Fruit fly (Drosophila melanogaster) whole organism, embryonic: ENCODE data around the gene barr.
A peak's percentile ranks its signal among the peaks of the same experiment; 100 is the strongest.

ENCODE experiments used
- Aef1 ChIP-seq: fragments of 200-800 bp; sonication (Bioruptor generic); IDR thresholded peaks from 3 replicates; pipeline ENCODE4 v1.3.6; 2022; ENCODE audit warnings: missing biosample characterization, missing genetic modification characterization
- B-H1 ChIP-seq: fragments of 200-800 bp; sonication (Bioruptor generic); IDR thresholded peaks from 3 replicates; pipeline ENCODE4 v1.3.6; 2022; ENCODE audit warnings: missing biosample characterization, missing genetic modification characterization
- CG12155 ChIP-seq: fragments of 200-800 bp; sonication (Bioruptor generic); optimal IDR thresholded peaks from 3 replicates; lab custom pipeline; 2016; ENCODE audit warnings: missing biosample characterization, missing genetic modification characterization
- CG12236 ChIP-seq: fragments of 200-800 bp; sonication (Bioruptor generic); optimal IDR thresholded peaks from 2 replicates; lab custom pipeline; 2016; ENCODE audit warnings: missing biosample characterization, missing genetic modification characterization
- CG13894 ChIP-seq: fragments of 200-800 bp; sonication (Bioruptor generic); optimal IDR thresholded peaks from 3 replicates; lab custom pipeline; 2018; ENCODE audit warnings: missing biosample characterization, mild to moderate bottlenecking, missing genetic modification characterization, moderate library complexity
- CG14050 ChIP-seq: fragments of 200-800 bp; sonication (Bioruptor generic); IDR thresholded peaks from 3 replicates; pipeline ENCODE4 v1.3.6; 2022; ENCODE audit warnings: missing biosample characterization, missing genetic modification characterization
- CG14710 ChIP-seq: fragments of 200-800 bp; sonication (Bioruptor generic); optimal IDR thresholded peaks from 3 replicates; lab custom pipeline; 2019; ENCODE audit warnings: missing biosample characterization, mild to moderate bottlenecking, missing genetic modification characterization, moderate library complexity
- CG17612 ChIP-seq: fragments of 200-800 bp; sonication (Bioruptor generic); IDR thresholded peaks from 2 replicates; pipeline ENCODE4 v1.3.6; 2022; ENCODE audit warnings: missing biosample characterization, missing genetic modification characterization
- CG18476 ChIP-seq: fragments of 200-800 bp; sonication (Bioruptor generic); optimal IDR thresholded peaks from 2 replicates; lab custom pipeline; 2016; ENCODE audit warnings: missing biosample characterization, mild to moderate bottlenecking, missing genetic modification characterization
- CG18599 ChIP-seq: fragments of 200-800 bp; sonication (Bioruptor generic); optimal IDR thresholded peaks from 3 replicates; lab custom pipeline; 2017; ENCODE audit warnings: missing biosample characterization, missing genetic modification characterization, mild to moderate bottlenecking, moderate library complexity, missing genetic modification reagents
- CG18619 ChIP-seq: fragments of 200-800 bp; sonication (Bioruptor generic); optimal IDR thresholded peaks from 3 replicates; lab custom pipeline; 2017; ENCODE audit warnings: missing biosample characterization, mild to moderate bottlenecking, missing genetic modification characterization
- CG30020 ChIP-seq: fragments of 200-800 bp; optimal IDR thresholded peaks from 2 replicates; lab custom pipeline; 2019; ENCODE audit warnings: missing biosample characterization, mild to moderate bottlenecking, missing genetic modification characterization, moderate library complexity
- CG4820 ChIP-seq: fragments of 200-800 bp; sonication (Bioruptor generic); optimal IDR thresholded peaks from 3 replicates; lab custom pipeline; 2016; ENCODE audit warnings: missing biosample characterization, missing genetic modification characterization
- CG6254 ChIP-seq: fragments of 200-800 bp; sonication (Bioruptor generic); optimal IDR thresholded peaks from 3 replicates; lab custom pipeline; 2017; ENCODE audit warnings: mild to moderate bottlenecking, missing biosample characterization, missing genetic modification reagents, missing genetic modification characterization
- CG8089 ChIP-seq: fragments of 200-800 bp; sonication (Bioruptor generic); optimal IDR thresholded peaks from 3 replicates; lab custom pipeline; 2016; ENCODE audit warnings: missing biosample characterization, missing genetic modification characterization
- CTCF ChIP-seq: fragments of 200-800 bp; sonication (Bioruptor generic); optimal IDR thresholded peaks from 2 replicates; lab custom pipeline; 2017; ENCODE audit warnings: missing biosample characterization, mild to moderate bottlenecking, missing genetic modification characterization, moderate library complexity
- Dip2 ChIP-seq: fragments of 200-800 bp; sonication (Bioruptor generic); IDR thresholded peaks from 2 replicates; pipeline ENCODE4 v1.3.6; 2022; ENCODE audit warnings: missing biosample characterization, missing genetic modification characterization
- Dp ChIP-seq: fragments of 200-800 bp; sonication (Bioruptor generic); optimal IDR thresholded peaks from 2 replicates; lab custom pipeline; 2018; ENCODE audit warnings: missing biosample characterization, mild to moderate bottlenecking, missing genetic modification characterization, moderate library complexity
- H2.0 ChIP-seq: fragments of 200-800 bp; sonication (Bioruptor generic); IDR thresholded peaks from 2 replicates; pipeline ENCODE4 v1.3.6; 2022; ENCODE audit warnings: missing biosample characterization, missing genetic modification characterization
- HLH54F ChIP-seq: fragments of 200-800 bp; sonication (Bioruptor generic); optimal IDR thresholded peaks from 3 replicates; lab custom pipeline; 2016; ENCODE audit warnings: missing biosample characterization, missing genetic modification characterization
- HLHmδ ChIP-seq: fragments of 200-800 bp; sonication (Bioruptor generic); optimal IDR thresholded peaks from 2 replicates; lab custom pipeline; 2018; ENCODE audit warnings: missing biosample characterization, mild to moderate bottlenecking, missing genetic modification characterization, moderate library complexity
- Mrtf ChIP-seq: fragments of 200-800 bp; sonication (Bioruptor generic); IDR thresholded peaks from 3 replicates; pipeline ENCODE4 v1.3.6; 2022; ENCODE audit warnings: missing biosample characterization, missing genetic modification characterization
- Side ChIP-seq: fragments of 200-800 bp; sonication (Bioruptor generic); optimal IDR thresholded peaks from 2 replicates; lab custom pipeline; 2016; ENCODE audit warnings: missing biosample characterization, missing genetic modification characterization
- Stat92E ChIP-seq, 3 experiments: fragments of >200 bp in 2 of 3; fragments of 200-800 bp in 1 of 3; sonication (Bioruptor generic) in 1 of 3; optimal IDR thresholded peaks; 2 replicates each; lab custom pipeline; 2017 to 2019; ENCODE audit warnings: missing biosample characterization in 3 of 3, missing genetic modification characterization in 3 of 3, mild to moderate bottlenecking in 1 of 3, moderate library complexity in 1 of 3
- Tbp ChIP-seq: fragments of >200 bp; optimal IDR thresholded peaks from 2 replicates; lab custom pipeline; 2018; ENCODE audit warnings: missing biosample characterization, missing genetic modification characterization
- Vsx1 ChIP-seq: fragments of 200-800 bp; sonication (Bioruptor generic); optimal IDR thresholded peaks from 2 replicates; lab custom pipeline; 2017; ENCODE audit warnings: missing biosample characterization, mild to moderate bottlenecking, missing genetic modification characterization, missing genetic modification reagents
- Xbp1 ChIP-seq: fragments of 200-800 bp; sonication (Bioruptor generic); optimal IDR thresholded peaks from 3 replicates; lab custom pipeline; 2016; ENCODE audit warnings: missing biosample characterization, mild to moderate bottlenecking, missing genetic modification characterization
- ash1 ChIP-seq: fragments of 200-800 bp; sonication (Bioruptor generic); optimal IDR thresholded peaks from 2 replicates; lab custom pipeline; 2018; ENCODE audit warnings: missing biosample characterization, mild to moderate bottlenecking, missing genetic modification characterization
- bigmax ChIP-seq: fragments of 200-800 bp; sonication (Bioruptor generic); optimal IDR thresholded peaks from 2 replicates; lab custom pipeline; 2018; ENCODE audit warnings: missing biosample characterization, mild to moderate bottlenecking, missing genetic modification characterization
- btn ChIP-seq: fragments of 200-800 bp; sonication (Bioruptor generic); optimal IDR thresholded peaks from 2 replicates; lab custom pipeline; 2016; ENCODE audit warnings: missing biosample characterization, missing genetic modification characterization
- caup ChIP-seq: fragments of 200-800 bp; sonication (Bioruptor generic); optimal IDR thresholded peaks from 3 replicates; lab custom pipeline; 2017; ENCODE audit warnings: missing biosample characterization, mild to moderate bottlenecking, missing genetic modification characterization, moderate library complexity; ENCODE audit not compliant: severe bottlenecking
- chif ChIP-seq, 2 experiments: fragments of 200-800 bp; sonication (Bioruptor generic); optimal IDR thresholded peaks; 3 replicates each; lab custom pipeline; 2016; ENCODE audit warnings: missing biosample characterization in 2 of 2, missing genetic modification characterization in 2 of 2
- crc ChIP-seq: fragments of 200-800 bp; sonication (Bioruptor generic); optimal IDR thresholded peaks from 2 replicates; lab custom pipeline; 2016; ENCODE audit warnings: missing biosample characterization, missing genetic modification characterization
- gcm2 ChIP-seq: fragments of 200-800 bp; sonication (Bioruptor generic); optimal IDR thresholded peaks from 2 replicates; lab custom pipeline; 2016; ENCODE audit warnings: missing biosample characterization, missing genetic modification characterization
- grn ChIP-seq: fragments of 200-800 bp; sonication (Bioruptor generic); optimal IDR thresholded peaks from 3 replicates; lab custom pipeline; 2017; ENCODE audit warnings: missing biosample characterization, missing genetic modification characterization
- gsb ChIP-seq: fragments of 200-800 bp; sonication (Bioruptor generic); IDR thresholded peaks from 2 replicates; pipeline ENCODE4 v1.3.6; 2022; ENCODE audit warnings: missing biosample characterization, missing genetic modification characterization
- h ChIP-seq: fragments of >200 bp; optimal IDR thresholded peaks from 2 replicates; lab custom pipeline; 2017
- jigr1 ChIP-seq: fragments of 200-800 bp; sonication (Bioruptor generic); IDR thresholded peaks from 3 replicates; pipeline ENCODE4 v1.3.6; 2022; ENCODE audit warnings: missing biosample characterization, missing genetic modification characterization
- lmd ChIP-seq: fragments of 200-800 bp; sonication (Bioruptor generic); IDR thresholded peaks from 2 replicates; pipeline ENCODE4 v1.3.6; 2022; ENCODE audit warnings: missing biosample characterization, missing genetic modification characterization
- mirr ChIP-seq: fragments of 200-800 bp; sonication (Bioruptor generic); optimal IDR thresholded peaks from 3 replicates; lab custom pipeline; 2018; ENCODE audit warnings: missing biosample characterization, mild to moderate bottlenecking, missing genetic modification characterization
- ranshi ChIP-seq: fragments of 200-800 bp; sonication (Bioruptor generic); IDR thresholded peaks from 2 replicates; pipeline ENCODE4 v1.3.6; 2022; ENCODE audit warnings: missing biosample characterization, missing genetic modification characterization
- rib ChIP-seq: fragments of 200-800 bp; sonication (Bioruptor generic); IDR thresholded peaks from 2 replicates; pipeline ENCODE4 v1.3.6; 2022; ENCODE audit warnings: missing biosample characterization, missing genetic modification characterization
- seq ChIP-seq: fragments of 200-800 bp; sonication (Bioruptor generic); IDR thresholded peaks from 2 replicates; pipeline ENCODE4 v1.3.6; 2022; ENCODE audit warnings: missing biosample characterization, missing genetic modification characterization
- sima ChIP-seq: fragments of 200-800 bp; sonication (Bioruptor generic); optimal IDR thresholded peaks from 2 replicates; lab custom pipeline; 2016; ENCODE audit warnings: missing biosample characterization, missing genetic modification characterization
- slp2 ChIP-seq: fragments of 200-800 bp; sonication (Bioruptor generic); optimal IDR thresholded peaks from 2 replicates; lab custom pipeline; 2016; ENCODE audit warnings: missing biosample characterization, missing genetic modification characterization
- sob ChIP-seq: fragments of 200-800 bp; sonication (Bioruptor generic); IDR thresholded peaks from 2 replicates; pipeline ENCODE4 v1.3.6; 2022; ENCODE audit warnings: missing biosample characterization, missing genetic modification characterization
- tna ChIP-seq: fragments of 200-800 bp; sonication (Bioruptor generic); IDR thresholded peaks from 2 replicates; pipeline ENCODE4 v1.3.6; 2022; ENCODE audit warnings: missing biosample characterization, missing genetic modification characterization; ENCODE audit not compliant: partially characterized antibody
- tx ChIP-seq: fragments of 200-800 bp; sonication (Bioruptor generic); optimal IDR thresholded peaks from 2 replicates; lab custom pipeline; 2016; ENCODE audit warnings: missing biosample characterization, missing genetic modification characterization
- usp ChIP-seq: fragments of >200 bp; optimal IDR thresholded peaks from 2 replicates; lab custom pipeline; 2017; ENCODE audit warnings: missing biosample characterization, missing genetic modification characterization
- vnd ChIP-seq: fragments of 200-800 bp; sonication (Bioruptor generic); IDR thresholded peaks from 3 replicates; pipeline ENCODE4 v1.3.6; 2022; ENCODE audit warnings: missing biosample characterization, missing genetic modification characterization; ENCODE audit not compliant: partially characterized antibody
- wek ChIP-seq: fragments of 200-800 bp; sonication (Bioruptor generic); optimal IDR thresholded peaks from 3 replicates; lab custom pipeline; 2018; ENCODE audit warnings: missing biosample characterization, mild to moderate bottlenecking, missing genetic modification characterization, moderate library complexity
- zfh1 ChIP-seq: fragments of 200-800 bp; sonication (Bioruptor generic); IDR thresholded peaks from 3 replicates; pipeline ENCODE4 v1.3.6; 2022; ENCODE audit warnings: missing biosample characterization, missing genetic modification characterization

barr gene

DNA sequence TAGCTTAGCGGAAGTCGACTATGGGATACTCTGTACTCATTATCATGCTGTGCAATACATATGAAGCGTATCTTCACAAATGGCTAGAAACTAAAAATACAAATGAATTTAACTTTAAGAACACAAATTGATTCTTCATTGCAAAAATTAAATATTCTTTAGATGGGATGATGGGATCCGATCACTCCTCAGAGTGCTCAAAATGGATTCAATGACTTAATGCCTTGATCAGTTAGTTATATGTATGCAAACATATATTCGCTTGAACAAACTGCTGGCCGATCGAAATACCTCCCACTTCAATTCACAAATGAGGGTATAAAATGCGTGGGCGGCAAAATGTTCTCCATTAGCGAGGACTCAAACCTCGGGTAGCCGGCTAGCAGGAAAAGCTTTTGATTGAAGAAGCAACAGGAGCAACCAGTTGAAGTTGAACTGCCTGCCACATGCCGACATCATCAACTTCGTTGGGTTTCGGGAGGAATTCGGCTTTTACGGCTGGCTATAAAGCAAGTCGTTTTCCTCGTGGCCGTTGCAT is 33.7 kb downstream of the barr start, which contains the start of gene sNPF (continued):
- TF ChIP-seq caup (peak; percentile 71), CG18619 (GFP tag; lab: Kevin White, UChicago) (peak; percentile 66), H2.0 (GFP tag; lab: Robert Waterston, UW) (no peak), CG18476 (GFP tag; lab: Kevin White, UChicago) (peak; percentile 28), B-H1 (no peak), grn (no peak), wek (GFP tag; lab: Kevin White, UChicago) (no peak), rib (GFP tag; lab: Robert Waterston, UW) (no peak), jigr1 (GFP tag; lab: Robert Waterston, UW) (no peak), Mrtf (no peak), Dip2 (no peak), seq (GFP tag; lab: Robert Waterston, UW) (no peak), CTCF (GFP tag; lab: Kevin White, UChicago) (peak; percentile 16), tx (GFP tag; lab: Kevin White, UChicago) (peak; percentile 58), zfh1 (GFP tag; lab: Robert Waterston, UW) (0 out of 3 replicates have a peak, but pooled peaks have one; percentile 19), ash1 (GFP tag; lab: Kevin White, UChicago) (no peak), ranshi (GFP tag; lab: Robert Waterston, UW) (0 out of 2 replicates have a peak, but pooled peaks have one; percentile 24), mirr (GFP tag; lab: Kevin White, UChicago) (no peak), crc (GFP tag; lab: Kevin White, UChicago) (peak; percentile 2), CG12155 (GFP tag; lab: Kevin White, UChicago) (peak; percentile 46), gcm2 (GFP tag; lab: Kevin White, UChicago) (no peak), Tbp (GFP tag; lab: Kevin White, UChicago) (no peak), lmd (GFP tag; lab: Robert Waterston, UW) (no peak; the same call in 1 of the 2 replicates), Side (GFP tag; lab: Kevin White, UChicago) (no peak), Aef1 (GFP tag; lab: Robert Waterston, UW) (no peak), sob (no peak), CG12236 (GFP tag; lab: Kevin White, UChicago) (no peak), CG6254 (GFP tag; lab: Kevin White, UChicago) (no peak), sima (GFP tag; lab: Kevin White, UChicago) (no peak), CG18599 (peak; percentile 83), Xbp1 (GFP tag; lab: Kevin White, UChicago) (peak; percentile 44), CG8089 (GFP tag; lab: Kevin White, UChicago) (peak; percentile 22), btn (GFP tag; lab: Kevin White, UChicago) (no peak), h (lab: Kevin White, UChicago) (no peak), gsb (GFP tag; lab: Robert Waterston, UW) (no peak), Vsx1 (GFP tag; lab: Kevin White, UChicago) (peak; percentile 12), CG14050 (no peak), CG13894 (tag; lab: Kevin White, UChicago) (peak; percentile 12), vnd (no peak), bigmax (GFP tag; lab: Kevin White, UChicago) (no peak), HLH54F (GFP tag; lab: Kevin White, UChicago) (peak; percentile 72), slp2 (GFP tag; lab: Kevin White, UChicago) (peak; percentile 19), CG30020 (no peak), tna (no peak), Dp (no peak), HLHmδ (GFP tag; lab: Kevin White, UChicago) (no peak), chif (GFP tag; optimal IDR thresholded peaks at IDR 0.05; lab: Kevin White, UChicago) (peak; percentile 27 to 38), usp (GFP tag; lab: Kevin White, UChicago) (no peak), CG14710 (tag; lab: Kevin White, UChicago) (no peak), CG4820 (no peak), CG17612 (GFP tag; lab: Robert Waterston, UW) (no peak), Stat92E (GFP tag; optimal IDR thresholded peaks at IDR 0.05; lab: Kevin White, UChicago) (no peak)
